Fruit fly (Drosophila melanogaster) whole organism, embryonic: ENCODE results near the gene c12.2.

Source experiments
- Abd-B ChIP-seq: fragments of 200-800 bp; sonication (Bioruptor generic); optimal IDR thresholded peaks from 2 replicates; lab custom pipeline; 2018; ENCODE audit warnings: missing biosample characterization, mild to moderate bottlenecking, missing genetic modification characterization, moderate library complexity
- Aef1 ChIP-seq: fragments of 200-800 bp; sonication (Bioruptor generic); IDR thresholded peaks from 3 replicates; pipeline ENCODE4 v1.3.6; 2022; ENCODE audit warnings: missing biosample characterization, missing genetic modification characterization
- CG10209 ChIP-seq: fragments of 200-800 bp; sonication (Bioruptor generic); optimal IDR thresholded peaks from 3 replicates; lab custom pipeline; 2017; ENCODE audit warnings: missing biosample characterization, mild to moderate bottlenecking, missing genetic modification characterization, missing genetic modification reagents
- CG12391 ChIP-seq: fragments of 200-800 bp; sonication (Bioruptor generic); optimal IDR thresholded peaks from 3 replicates; lab custom pipeline; 2018; ENCODE audit warnings: missing biosample characterization, mild to moderate bottlenecking, missing genetic modification characterization, moderate library complexity
- CG13424 ChIP-seq: fragments of 200-800 bp; sonication (Bioruptor generic); optimal IDR thresholded peaks from 2 replicates; lab custom pipeline; 2019; ENCODE audit warnings: missing biosample characterization, mild to moderate bottlenecking, missing genetic modification characterization, moderate library complexity
- CG16779 ChIP-seq: fragments of 200-800 bp; sonication (Bioruptor generic); IDR thresholded peaks from 2 replicates; pipeline ENCODE4 v1.3.6; 2022; ENCODE audit warnings: missing biosample characterization, missing genetic modification characterization
- CG17361 ChIP-seq: fragments of 200-800 bp; sonication (Bioruptor generic); IDR thresholded peaks from 3 replicates; pipeline ENCODE4 v1.3.6; 2022; ENCODE audit warnings: missing biosample characterization, missing genetic modification characterization
- CG17912 ChIP-seq: fragments of 200-800 bp; sonication (Bioruptor generic); optimal IDR thresholded peaks from 2 replicates; lab custom pipeline; 2018; ENCODE audit warnings: missing biosample characterization, mild to moderate bottlenecking, missing genetic modification characterization
- CG2199 ChIP-seq: fragments of 200-800 bp; sonication (Bioruptor generic); IDR thresholded peaks from 3 replicates; pipeline ENCODE4 v1.3.6; 2022; ENCODE audit warnings: missing biosample characterization, missing genetic modification characterization
- CG2712 ChIP-seq: fragments of 200-800 bp; optimal IDR thresholded peaks from 3 replicates; lab custom pipeline; 2019; ENCODE audit warnings: missing biosample characterization, mild to moderate bottlenecking, missing genetic modification characterization, moderate library complexity
- CG3726 ChIP-seq: fragments of 200-800 bp; sonication (Bioruptor generic); IDR thresholded peaks from 3 replicates; pipeline ENCODE4, ENCODE4 v1.3.6; 2022; ENCODE audit warnings: missing biosample characterization, missing genetic modification characterization
- CG42726 ChIP-seq: fragments of 200-800 bp; sonication (Bioruptor generic); IDR thresholded peaks from 2 replicates; pipeline ENCODE4 v1.3.6; 2022; ENCODE audit warnings: missing biosample characterization, missing genetic modification characterization; ENCODE audit not compliant: partially characterized antibody
- CG4328 ChIP-seq: fragments of 200-800 bp; sonication (Bioruptor generic); optimal IDR thresholded peaks from 3 replicates; lab custom pipeline; 2017; ENCODE audit warnings: missing biosample characterization, missing genetic modification reagents, missing genetic modification characterization
- CG4360 ChIP-seq: fragments of 200-800 bp; sonication (Bioruptor generic); IDR thresholded peaks from 2 replicates; pipeline ENCODE4 v1.3.6; 2022; ENCODE audit warnings: missing biosample characterization, missing genetic modification characterization
- CG4404 ChIP-seq: fragments of 200-800 bp; sonication (Bioruptor generic); IDR thresholded peaks from 2 replicates; pipeline ENCODE4 v1.3.6; 2022; ENCODE audit warnings: missing biosample characterization, missing genetic modification characterization
- CG6175 ChIP-seq: fragments of 200-800 bp; sonication (Bioruptor generic); IDR thresholded peaks from 3 replicates; pipeline ENCODE4 v1.3.6; 2022; ENCODE audit warnings: missing biosample characterization, missing genetic modification characterization
- CG6689 ChIP-seq: fragments of 200-800 bp; sonication (Bioruptor generic); IDR thresholded peaks from 2 replicates; pipeline ENCODE4 v1.3.6; 2022; ENCODE audit warnings: missing biosample characterization, missing genetic modification characterization
- CG7357 ChIP-seq: fragments of 200-800 bp; sonication (Bioruptor generic); IDR thresholded peaks from 3 replicates; pipeline ENCODE4 v1.3.6; 2022; ENCODE audit warnings: missing biosample characterization, missing genetic modification characterization
- CG8281 ChIP-seq: fragments of 200-800 bp; sonication (Bioruptor generic); optimal IDR thresholded peaks from 2 replicates; lab custom pipeline; 2018; ENCODE audit warnings: missing biosample characterization, mild to moderate bottlenecking, missing genetic modification characterization, moderate library complexity
- CG9797 ChIP-seq: fragments of 200-800 bp; sonication (Bioruptor generic); optimal IDR thresholded peaks from 3 replicates; lab custom pipeline; 2018; ENCODE audit warnings: missing biosample characterization, mild to moderate bottlenecking, missing genetic modification characterization
- Dfd ChIP-seq, 2 experiments: fragments of >200 bp; optimal IDR thresholded peaks; 2 replicates each; lab custom pipeline; 2017; ENCODE audit warnings: missing biosample characterization in 2 of 2, missing genetic modification characterization in 2 of 2
- Drgx ChIP-seq: fragments of 200-800 bp; sonication (Bioruptor generic); IDR thresholded peaks from 2 replicates; pipeline ENCODE4 v1.3.6; 2022; ENCODE audit warnings: missing biosample characterization, missing genetic modification characterization
- Gsc ChIP-seq: fragments of 200-800 bp; sonication (Bioruptor generic); IDR thresholded peaks from 2 replicates; pipeline ENCODE4 v1.3.6; 2022; ENCODE audit warnings: missing biosample characterization, missing genetic modification characterization
- HLH54F ChIP-seq: fragments of 200-800 bp; sonication (Bioruptor generic); optimal IDR thresholded peaks from 3 replicates; lab custom pipeline; 2016; ENCODE audit warnings: missing biosample characterization, missing genetic modification characterization
- Hr3 ChIP-seq: fragments of 200-800 bp; sonication (Bioruptor generic); optimal IDR thresholded peaks from 3 replicates; lab custom pipeline; 2016; ENCODE audit warnings: missing biosample characterization, missing genetic modification characterization
- Hsf ChIP-seq: fragments of 200-800 bp; sonication (Bioruptor generic); optimal IDR thresholded peaks from 3 replicates; lab custom pipeline; 2016; ENCODE audit warnings: missing biosample characterization, missing genetic modification characterization
- Oaz ChIP-seq: fragments of 200-800 bp; sonication (Bioruptor generic); IDR thresholded peaks from 2 replicates; pipeline ENCODE4 v1.3.6; 2022; ENCODE audit warnings: missing biosample characterization, missing genetic modification characterization
- Side ChIP-seq: fragments of 200-800 bp; sonication (Bioruptor generic); optimal IDR thresholded peaks from 2 replicates; lab custom pipeline; 2016; ENCODE audit warnings: missing biosample characterization, missing genetic modification characterization
- Usf ChIP-seq: fragments of 200-800 bp; sonication (Bioruptor generic); optimal IDR thresholded peaks from 2 replicates; lab custom pipeline; 2017; ENCODE audit warnings: missing genotype, missing biosample characterization, missing genetic modification characterization
- bsh ChIP-seq, 2 experiments: fragments of 200-800 bp; sonication (Bioruptor generic); optimal IDR thresholded peaks; 2 replicates each; lab custom pipeline; 2017 to 2018; ENCODE audit warnings: mild to moderate bottlenecking in 2 of 2, missing biosample characterization in 2 of 2, missing genetic modification characterization in 2 of 2, moderate library complexity in 1 of 2
- chinmo ChIP-seq: fragments of 200-800 bp; sonication (Bioruptor generic); IDR thresholded peaks from 4 replicates; pipeline ENCODE4 v1.3.6; 2022; ENCODE audit warnings: missing biosample characterization, missing genetic modification characterization; ENCODE audit not compliant: partially characterized antibody
- ci ChIP-seq: fragments of 200-800 bp; sonication (Bioruptor generic); IDR thresholded peaks from 3 replicates; pipeline ENCODE4 v1.3.6; 2022; ENCODE audit warnings: missing biosample characterization, missing genetic modification characterization
- crol ChIP-seq: fragments of 200-800 bp; sonication (Bioruptor generic); IDR thresholded peaks from 2 replicates; pipeline ENCODE4 v1.3.6; 2022; ENCODE audit warnings: missing biosample characterization, missing genetic modification characterization
- esg ChIP-seq: fragments of 200-800 bp; sonication (Bioruptor generic); conservative IDR thresholded peaks from 2 replicates; pipeline ENCODE4 v1.3.6; 2022; ENCODE audit warnings: missing biosample characterization, missing genetic modification characterization
- hbn ChIP-seq: fragments of 200-800 bp; sonication (Bioruptor generic); IDR thresholded peaks from 2 replicates; pipeline ENCODE4 v1.3.6; 2022; ENCODE audit warnings: missing biosample characterization, missing genetic modification characterization; ENCODE audit not compliant: partially characterized antibody
- hkb ChIP-seq, 2 experiments: fragments of 200-800 bp in 1 of 2; fragments of >200 bp in 1 of 2; sonication (Bioruptor generic) in 1 of 2; IDR thresholded peaks in 1 of 2; optimal IDR thresholded peaks in 1 of 2; 2 replicates each; pipeline versions ENCODE4 v1.3.6 to Lab custom; 2017 to 2022; ENCODE audit warnings: missing biosample characterization in 1 of 2, missing genetic modification characterization in 1 of 2
- knrl ChIP-seq: fragments of 200-800 bp; sonication (Bioruptor generic); IDR thresholded peaks from 3 replicates; pipeline ENCODE4 v1.3.6; 2022; ENCODE audit warnings: missing biosample characterization, missing genetic modification characterization; ENCODE audit not compliant: partially characterized antibody
- lov ChIP-seq, 2 experiments: fragments of 200-800 bp in 1 of 2; fragments of >200 bp in 1 of 2; sonication (Bioruptor generic) in 1 of 2; IDR thresholded peaks in 1 of 2; optimal IDR thresholded peaks in 1 of 2; 2 replicates in 1 of 2; 3 replicates in 1 of 2; pipeline versions ENCODE4 v1.3.6 to Lab custom; 2017 to 2022; ENCODE audit warnings: missing biosample characterization in 1 of 2, missing genetic modification characterization in 1 of 2
- maf-S ChIP-seq: fragments of 200-800 bp; sonication (Bioruptor generic); optimal IDR thresholded peaks from 2 replicates; lab custom pipeline; 2016; ENCODE audit warnings: missing biosample characterization, missing genetic modification characterization
- pros ChIP-seq: fragments of 200-800 bp; sonication (Bioruptor generic); optimal IDR thresholded peaks from 3 replicates; lab custom pipeline; 2019; ENCODE audit warnings: missing biosample characterization, mild to moderate bottlenecking, missing genetic modification characterization, moderate library complexity
- ro ChIP-seq: fragments of 200-800 bp; sonication (Bioruptor generic); IDR thresholded peaks from 2 replicates; pipeline ENCODE4 v1.3.6; 2022; ENCODE audit warnings: missing biosample characterization, missing genetic modification characterization
- sisA ChIP-seq: fragments of 200-800 bp; sonication (Bioruptor generic); IDR thresholded peaks from 2 replicates; pipeline ENCODE4 v1.3.6; 2022; ENCODE audit warnings: missing biosample characterization, missing genetic modification characterization
- slp2 ChIP-seq: fragments of 200-800 bp; sonication (Bioruptor generic); optimal IDR thresholded peaks from 2 replicates; lab custom pipeline; 2016; ENCODE audit warnings: missing biosample characterization, missing genetic modification characterization
- sqz ChIP-seq: fragments of 200-800 bp; sonication (Bioruptor generic); optimal IDR thresholded peaks from 3 replicates; lab custom pipeline; 2018; ENCODE audit warnings: missing biosample characterization, mild to moderate bottlenecking, missing genetic modification characterization
- wor ChIP-seq: fragments of 200-800 bp; sonication (Bioruptor generic); IDR thresholded peaks from 2 replicates; pipeline ENCODE4 v1.3.6; 2022; ENCODE audit warnings: missing biosample characterization, missing genetic modification characterization
- z ChIP-seq: fragments of 200-800 bp; sonication (Bioruptor generic); IDR thresholded peaks from 3 replicates; pipeline ENCODE4 v1.3.6; 2022; ENCODE audit warnings: missing biosample characterization, missing genetic modification characterization

c12.2 gene

DNA sequence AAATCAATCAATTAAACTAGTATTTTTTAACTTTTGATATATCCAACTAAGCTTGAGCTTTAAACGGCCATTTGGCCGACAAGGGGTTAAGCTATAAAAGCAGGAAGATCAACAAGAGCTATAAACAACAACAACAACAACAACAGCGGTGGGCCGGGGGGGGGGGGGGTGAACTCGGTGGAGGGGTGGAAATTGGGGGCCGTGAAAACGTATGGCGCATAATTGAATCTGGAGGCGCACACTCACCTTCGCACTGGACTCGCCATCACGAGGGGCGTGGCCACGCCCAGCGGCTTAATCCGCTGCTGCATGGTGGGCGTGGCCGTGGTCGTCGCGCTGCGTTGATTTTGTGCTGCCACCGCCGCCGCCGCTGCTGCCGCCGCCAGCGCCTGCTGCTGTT is 13.0 kb downstream of the c12.2 start (continued):
- TF ChIP-seq z (GFP tag; lab: Robert Waterston, UW) (0 out of 3 replicates have a peak, but pooled peaks have one; percentile 38), pros (no peak), CG4404 (GFP tag; lab: Robert Waterston, UW) (no peak), CG17912 (GFP tag; lab: Kevin White, UChicago) (no peak), slp2 (GFP tag; lab: Kevin White, UChicago) (no peak), bsh (GFP tag; optimal IDR thresholded peaks at IDR 0.05; lab: Kevin White, UChicago) (peak in 1 of 2 experiments; percentile 14), CG42726 (GFP tag; lab: Robert Waterston, UW) (0 out of 2 replicates have a peak, but pooled peaks have one; percentile 37), chinmo (GFP tag; lab: Robert Waterston, UW) (peak; percentile 73; the same call in 1 of the 4 replicates), lov (optimal IDR thresholded peaks at IDR 0.05; lab: Kevin White, UChicago) (no peak), lov (GFP tag; IDR thresholded peaks at IDR 0.05; lab: Robert Waterston, UW) (0 out of 3 replicates have a peak, but pooled peaks have one; percentile 46), CG6175 (GFP tag; lab: Robert Waterston, UW) (peak; percentile 38; the same call in 1 of the 3 replicates), CG4360 (GFP tag; lab: Robert Waterston, UW) (peak; percentile 55), Drgx (GFP tag; lab: Robert Waterston, UW) (0 out of 2 replicates have a peak, but pooled peaks have one; percentile 10), crol (peak; percentile 86)
- TF ChIP-seq, all 482 proteins: peak for 19

DNA sequence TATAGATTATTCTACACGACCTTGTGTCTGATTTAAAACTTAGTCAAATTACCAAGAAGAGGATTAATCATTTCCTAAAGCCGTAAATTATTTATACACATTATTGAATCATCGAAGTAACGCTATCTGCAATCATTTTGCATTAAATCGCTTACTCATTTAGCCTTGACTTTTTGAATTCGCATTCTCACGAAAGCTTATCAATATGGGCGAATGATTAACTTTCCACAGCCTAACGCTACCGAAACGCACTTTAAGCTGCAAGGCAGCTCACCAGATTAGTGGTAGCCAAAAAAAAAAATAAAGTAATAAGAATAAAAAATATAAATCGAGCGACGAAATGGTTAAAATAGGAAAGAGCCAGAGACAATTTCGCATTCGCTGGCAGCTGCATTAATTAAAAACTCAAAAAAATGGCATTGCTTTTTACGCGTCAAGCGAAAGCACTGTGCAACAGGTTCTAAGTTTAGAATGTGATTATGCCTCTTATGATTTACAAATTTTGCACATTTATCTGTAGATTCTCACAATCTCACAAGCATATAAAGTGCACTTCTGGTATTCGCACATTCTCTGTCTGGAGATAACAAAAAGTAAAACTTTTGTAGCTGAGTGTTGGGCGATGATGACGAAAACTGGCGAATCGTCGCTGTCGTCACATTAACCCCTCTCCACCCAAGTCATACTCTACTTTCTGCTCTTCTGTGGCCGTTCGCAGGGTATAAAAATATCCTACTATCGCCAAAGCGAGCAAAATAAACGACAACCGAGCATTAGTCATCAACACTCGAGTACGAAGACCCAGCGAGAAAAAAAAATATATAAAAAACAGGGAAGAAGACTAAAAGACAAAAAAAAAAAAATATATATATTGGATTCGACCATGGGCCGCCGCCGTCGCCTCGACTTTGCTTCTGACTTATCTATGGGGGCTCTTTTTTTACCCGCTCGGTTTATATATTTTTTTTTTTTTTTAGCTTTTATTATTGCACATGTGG is 24.6 kb downstream of the c12.2 start:
- TF ChIP-seq CG3726 (GFP tag; lab: Robert Waterston, UW) (no peak), Abd-B (no peak), CG16779 (GFP tag; lab: Robert Waterston, UW) (no peak), CG13424 (peak; percentile 42), Oaz (GFP tag; lab: Robert Waterston, UW) (no peak), Hr3 (peak; percentile 6), CG8281 (tag; lab: Kevin White, UChicago) (no peak), Gsc (no peak), CG10209 (GFP tag; lab: Kevin White, UChicago) (peak; percentile 59), esg (peak; percentile 43; the same call in 1 of the 2 replicates), hkb (optimal IDR thresholded peaks at IDR 0.05; lab: Kevin White, UChicago) (no peak), hkb (GFP tag; IDR thresholded peaks at IDR 0.05; lab: Robert Waterston, UW) (peak; percentile 76), Dfd (GFP tag; optimal IDR thresholded peaks at IDR 0.05; lab: Kevin White, UChicago) (no peak), CG12391 (tag; lab: Kevin White, UChicago) (peak; percentile 53), CG9797 (GFP tag; lab: Kevin White, UChicago) (no peak), sqz (no peak), CG17361 (GFP tag; lab: Robert Waterston, UW) (no peak), CG6689 (GFP tag; lab: Robert Waterston, UW) (peak; percentile 78), knrl (no peak), hbn (no peak), ci (GFP tag; lab: Robert Waterston, UW) (peak; percentile 76), CG2199 (no peak), CG4328 (GFP tag; lab: Kevin White, UChicago) (no peak), CG2712 (peak; percentile 42), ro (no peak), HLH54F (peak; percentile 52), maf-S (GFP tag; lab: Kevin White, UChicago) (peak; percentile 43), Side (GFP tag; lab: Kevin White, UChicago) (peak; percentile 57), CG7357 (GFP tag; lab: Robert Waterston, UW) (0 out of 3 replicates have a peak, but pooled peaks have one; percentile 43), sisA (GFP tag; lab: Robert Waterston, UW) (peak; percentile 63), Usf (peak; percentile 57), Aef1 (GFP tag; lab: Robert Waterston, UW) (peak; percentile 71; the same call in 2 of the 3 replicates), wor (GFP tag; lab: Robert Waterston, UW) (no peak), Hsf (GFP tag; lab: Kevin White, UChicago) (peak; percentile 53)
